Worm (Caenorhabditis elegans): ENCODE results near the gene lec-10.

- TF ChIP-seq ztf-11 (tag; optimal IDR thresholded peaks at IDR 0.05): no peak
- no peak for TF ChIP-seq ztf-7 (tag; optimal IDR thresholded peaks at IDR 0.05)
- 0 out of 2 replicates have a peak, but pooled peaks have one; percentile 8 for TF ChIP-seq set-16 (GFP tag; IDR thresholded peaks at IDR 0.05)
- no peak for TF ChIP-seq Y5F2A.4 (GFP tag; optimal IDR thresholded peaks at IDR 0.05)
- no peak for TF ChIP-seq nhr-11 (tag; optimal IDR thresholded peaks at IDR 0.05)
- TF ChIP-seq daf-12 (tag; optimal IDR thresholded peaks at IDR 0.05): no peak
- TF ChIP-seq zip-11 (GFP tag; IDR thresholded peaks at IDR 0.05): no peak
- no peak for TF ChIP-seq nhr-6 (tag; optimal IDR thresholded peaks at IDR 0.05)
- no peak for TF ChIP-seq unc-130 (GFP tag; optimal IDR thresholded peaks at IDR 0.05)
- no peak for TF ChIP-seq unc-62 (GFP tag; optimal IDR thresholded peaks at IDR 0.05 in 1 of 2)
- no peak for TF ChIP-seq unc-62 (tag; optimal IDR thresholded peaks at IDR 0.05)
- TF ChIP-seq nhr-25 (tag; optimal IDR thresholded peaks at IDR 0.05; ENCODE audit: borderline replicate concordance, insufficient read depth): no peak
Measured at ce11 chrV:6513356-6513755, 24.4 kb upstream of the lec-10 start.

Data from whole organism, L4 larva.